Fruit fly (Drosophila melanogaster) whole organism, pupa: ENCODE measurements around the gene mthl15.

Experiments used
- CG10348 ChIP-seq: fragments of 200-800 bp; sonication (Bioruptor generic); IDR thresholded peaks from 2 replicates; pipeline ENCODE4 v1.3.6; 2022; ENCODE audit warnings: missing biosample characterization, missing genetic modification characterization
- CG13204 ChIP-seq: fragments of 200-800 bp; sonication (Bioruptor generic); optimal IDR thresholded peaks from 2 replicates; lab custom pipeline; 2018; ENCODE audit warnings: missing biosample characterization, mild to moderate bottlenecking, missing genetic modification characterization, moderate library complexity
- CG17806 ChIP-seq: fragments of 200-800 bp; sonication (Bioruptor generic); optimal IDR thresholded peaks from 2 replicates; lab custom pipeline; 2018; ENCODE audit warnings: missing biosample characterization, mild to moderate bottlenecking, missing genetic modification characterization, moderate library complexity
- CG32121 ChIP-seq: fragments of 200-800 bp; sonication (Bioruptor generic); IDR thresholded peaks from 2 replicates; pipeline ENCODE4 v1.3.6; 2022; ENCODE audit warnings: missing biosample characterization, missing genetic modification characterization
- CG34367 ChIP-seq: fragments of 200-800 bp; sonication (Bioruptor generic); optimal IDR thresholded peaks from 2 replicates; lab custom pipeline; 2018; ENCODE audit warnings: missing biosample characterization, mild to moderate bottlenecking, missing genetic modification characterization
- CG8301 ChIP-seq: fragments of 200-800 bp; sonication (Bioruptor generic); optimal IDR thresholded peaks from 2 replicates; lab custom pipeline; 2018; ENCODE audit warnings: missing biosample characterization, mild to moderate bottlenecking, missing genetic modification characterization
- EcR ChIP-seq: fragments of 200-800 bp; sonication (Bioruptor generic); optimal IDR thresholded peaks from 3 replicates; lab custom pipeline; 2019; ENCODE audit warnings: missing biosample characterization, missing genetic modification characterization, mild to moderate bottlenecking, moderate library complexity, missing genetic modification reagents
- gl ChIP-seq: fragments of 200-800 bp; sonication (Bioruptor generic); optimal IDR thresholded peaks from 2 replicates; lab custom pipeline; 2018; ENCODE audit warnings: missing biosample characterization, mild to moderate bottlenecking, missing genetic modification characterization
- rn ChIP-seq: fragments of 200-800 bp; sonication (Bioruptor generic); IDR thresholded peaks from 2 replicates; pipeline ENCODE4 v1.3.6; 2022; ENCODE audit warnings: missing biosample characterization, missing genetic modification characterization

dm6 chr2L:10198911-10199310, 39.2 kb downstream of the mthl15 start, which contains the start of gene Sur:
- TF ChIP-seq CG8301 (tag; lab: Kevin White, UChicago) (no peak), CG10348 (no peak), CG13204 (GFP tag; lab: Kevin White, UChicago) (no peak), CG17806 (no peak), CG34367 (tag; lab: Kevin White, UChicago) (no peak), gl (tag; lab: Kevin White, UChicago) (no peak), EcR (no peak), rn (GFP tag; lab: Robert Waterston, UW) (no peak), CG32121 (GFP tag; lab: Robert Waterston, UW) (no peak)
